Worm (Caenorhabditis elegans): ENCODE results near the gene sra-9.

DNA sequence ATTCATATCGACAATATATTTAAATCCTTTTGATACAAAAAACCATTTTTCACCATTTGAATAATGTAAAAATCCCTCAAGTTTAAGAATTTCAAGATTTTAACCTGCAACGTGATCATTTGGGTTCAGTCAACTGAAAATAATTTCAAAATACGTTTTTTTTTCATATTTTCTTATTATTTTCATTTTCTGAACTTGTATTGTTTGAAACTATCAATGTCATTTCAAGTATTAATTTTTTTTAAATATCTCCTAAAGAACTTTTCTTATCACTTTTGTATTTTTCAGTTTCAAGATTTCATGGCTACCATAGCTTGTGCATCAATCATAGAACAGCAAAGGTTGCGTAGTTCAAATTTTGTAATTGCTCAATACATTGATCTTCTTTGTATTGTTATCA lies at the start of gene sra-9:
- TF ChIP-seq elt-1 (tag; optimal IDR thresholded peaks at IDR 0.05): no peak
- no peak for TF ChIP-seq mbf-1 (tag; optimal IDR thresholded peaks at IDR 0.05)
- TF ChIP-seq lsy-2 (tag; optimal IDR thresholded peaks at IDR 0.05): no peak
- no peak for TF ChIP-seq nhr-10 (tag; optimal IDR thresholded peaks at IDR 0.05)
- no peak for TF ChIP-seq nhr-237 (tag; optimal IDR thresholded peaks at IDR 0.05)
- no peak for TF ChIP-seq peb-1 (tag; optimal IDR thresholded peaks at IDR 0.05)
- TF ChIP-seq lin-13 (GFP tag; optimal IDR thresholded peaks at IDR 0.05): no peak
- TF ChIP-seq aly-2 (tag; optimal IDR thresholded peaks at IDR 0.05): no peak
- TF ChIP-seq ztf-4 (tag; optimal IDR thresholded peaks at IDR 0.05): no peak
- TF ChIP-seq sma-3 (GFP tag; optimal IDR thresholded peaks at IDR 0.05): no peak
- no peak for TF ChIP-seq blmp-1 (tag; optimal IDR thresholded peaks at IDR 0.05; ENCODE audit: insufficient read depth)
- no peak for TF ChIP-seq zag-1 (tag; optimal IDR thresholded peaks at IDR 0.05)
- TF ChIP-seq mdl-1 (tag; optimal IDR thresholded peaks at IDR 0.05): no peak

Measured in whole organism, L2 larva.